Worm (Caenorhabditis elegans) whole organism, L4 larva: ENCODE data around the gene R06F6.12.

Experiments
- ceh-32 ChIP-seq: sonication (generic microtip); optimal IDR thresholded peaks from 2 replicates; lab custom pipeline; 2016; ENCODE audit warnings: mild to moderate bottlenecking, missing genetic modification characterization, missing compliant biosample characterization; ENCODE audit not compliant: poor library complexity
- lim-7 ChIP-seq: fragments of 200-800 bp; sonication (Bioruptor generic); IDR thresholded peaks from 2 replicates; pipeline ENCODE4 v1.3.6; 2022; ENCODE audit warnings: missing genetic modification characterization, missing compliant biosample characterization
- lin-15B ChIP-seq: fragments of 150-350 bp; sonication (generic microtip); optimal IDR thresholded peaks from 3 replicates; lab custom pipeline; 2014; ENCODE audit warnings: missing biosample characterization, missing genetic modification characterization
- lin-39 ChIP-seq: fragments of 150-350 bp; optimal IDR thresholded peaks from 2 replicates; lab custom pipeline; 2014; ENCODE audit warnings: missing biosample characterization, missing genetic modification reagents, missing genetic modification characterization
- nhr-11 ChIP-seq: fragments of 150-350 bp; optimal IDR thresholded peaks from 2 replicates; lab custom pipeline; 2014; ENCODE audit warnings: missing biosample characterization, missing genetic modification characterization
- php-3 ChIP-seq: fragments of 200-800 bp; sonication (Bioruptor generic); IDR thresholded peaks from 2 replicates; pipeline ENCODE4 v1.3.6; 2022; ENCODE audit warnings: missing genetic modification reagents, missing genetic modification characterization, missing compliant biosample characterization
- skn-1 ChIP-seq: fragments of 150-350 bp; optimal IDR thresholded peaks from 2 replicates; lab custom pipeline; 2014; ENCODE audit warnings: missing biosample characterization, missing genetic modification characterization
- ztf-11 ChIP-seq: fragments of 150-350 bp; optimal IDR thresholded peaks from 2 replicates; lab custom pipeline; 2014; ENCODE audit warnings: missing biosample characterization, missing genetic modification characterization

- TF ChIP-seq ztf-11 (tag; lab: Kevin White, UChicago) (no peak), lin-15B (no peak), lin-39 (tag; lab: Kevin White, UChicago) (no peak), nhr-11 (no peak), ceh-32 (no peak), skn-1 (tag; lab: Kevin White, UChicago) (no peak), php-3 (GFP tag; lab: Robert Waterston, UW) (no peak), lim-7 (GFP tag; lab: Robert Waterston, UW) (no peak)
Measured at ce11 chrII:10859359-10859758, 35.5 kb upstream of the R06F6.12 start.
